Worm (Caenorhabditis elegans): Measurements from ENCODE around the gene K11D9.3.

Gene K11D9.3

DNA sequence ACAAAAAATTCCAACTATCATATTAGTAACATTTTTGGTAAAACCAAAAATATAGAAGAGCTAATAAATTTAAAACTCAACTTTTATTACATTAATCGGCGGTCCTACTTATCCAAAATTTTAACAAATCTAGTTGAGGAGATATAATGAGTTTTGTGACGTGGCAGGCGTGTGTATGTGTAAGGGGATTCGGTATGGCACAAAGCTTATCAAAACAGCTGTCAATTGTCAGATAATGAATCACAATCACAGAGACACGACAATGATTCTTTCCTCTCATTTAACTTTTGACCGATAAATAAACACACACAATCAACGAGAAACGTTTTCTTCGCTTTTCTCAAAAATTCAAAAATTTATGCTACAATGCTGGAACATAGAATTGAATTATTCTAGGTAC, at the start of gene K11D9.3:
Gene K11D9.3 (minus strand): TSS at position 181 of the 400 bp plus-strand sequence.
- TF ChIP-seq nhr-2 (tag; optimal IDR thresholded peaks at IDR 0.05) (no peak), unc-62 (GFP tag; optimal IDR thresholded peaks at IDR 0.05) (peak; percentile 60), hlh-1 (tag; optimal IDR thresholded peaks at IDR 0.05) (peak; percentile 25)

DNA sequence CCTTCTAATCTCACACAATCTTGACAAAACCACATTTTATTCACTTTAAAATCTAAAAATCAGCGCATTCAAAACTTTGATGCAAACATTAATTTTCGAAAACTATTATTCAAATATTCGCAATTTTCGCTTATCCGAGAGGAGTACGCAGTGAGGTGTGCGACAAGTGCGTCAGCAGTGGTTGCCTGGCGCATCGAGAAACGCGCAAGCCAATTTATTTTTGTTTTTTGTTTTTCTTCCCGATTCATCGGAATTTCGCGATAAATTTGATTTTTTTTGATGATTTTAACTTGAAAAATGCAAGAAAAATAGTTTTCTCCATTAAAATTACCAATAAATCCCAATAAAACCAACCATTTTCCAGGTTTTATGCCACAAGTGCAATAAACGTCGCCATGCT, 46.8 kb upstream of the K11D9.3 start, which contains the start of the genes fbxb-85 and hex-3:
Gene fbxb-85 (minus strand): TSS at position 106 of the 400 bp plus-strand sequence.
Gene hex-3 (plus strand): TSS at position 365 of the 400 bp plus-strand sequence.
- TF ChIP-seq cnd-1 (tag; optimal IDR thresholded peaks at IDR 0.05) (peak; percentile 74), hlh-1 (tag; optimal IDR thresholded peaks at IDR 0.05) (peak; percentile 19), tbx-8 (GFP tag; optimal IDR thresholded peaks at IDR 0.05) (peak; percentile 44), nhr-2 (tag; optimal IDR thresholded peaks at IDR 0.05) (peak; percentile 17), ztf-11 (tag; optimal IDR thresholded peaks at IDR 0.05) (peak; percentile 45), flh-1 (GFP tag; optimal IDR thresholded peaks at IDR 0.05) (peak; percentile 47), ces-1 (GFP tag; optimal IDR thresholded peaks at IDR 0.05) (peak; percentile 90), mab-5 (tag; optimal IDR thresholded peaks at IDR 0.05) (no peak), unc-39 (tag; optimal IDR thresholded peaks at IDR 0.05) (no peak), pha-4 (tag; optimal IDR thresholded peaks at IDR 0.05) (peak; percentile 88), M03D4.4 (tag; optimal IDR thresholded peaks at IDR 0.05) (peak; percentile 87), ceh-39 (tag; optimal IDR thresholded peaks at IDR 0.05) (peak; percentile 57), unc-62 (GFP tag; optimal IDR thresholded peaks at IDR 0.05) (peak; percentile 2), ham-2 (GFP tag; optimal IDR thresholded peaks at IDR 0.05) (peak; percentile 51), drap-1 (GFP tag; optimal IDR thresholded peaks at IDR 0.05) (peak; percentile 78), sptf-1 (tag; optimal IDR thresholded peaks at IDR 0.05) (peak; percentile 92), ceh-83 (GFP tag; optimal IDR thresholded peaks at IDR 0.05) (no peak), lin-13 (tag; optimal IDR thresholded peaks at IDR 0.05) (peak; percentile 80), nhr-28 (tag; optimal IDR thresholded peaks at IDR 0.05) (no peak), mls-2 (tag; optimal IDR thresholded peaks at IDR 0.05) (peak; percentile 85), nhr-76 (tag; optimal IDR thresholded peaks at IDR 0.05) (no peak), nhr-237 (tag; optimal IDR thresholded peaks at IDR 0.05) (peak; percentile 83), ceh-43 (GFP tag; optimal IDR thresholded peaks at IDR 0.05) (peak; percentile 69), bed-3 (GFP tag; optimal IDR thresholded peaks at IDR 0.05) (peak; percentile 46), mep-1 (tag; optimal IDR thresholded peaks at IDR 0.05) (peak; percentile 97), unc-120 (tag; optimal IDR thresholded peaks at IDR 0.05; ENCODE audit: poor library complexity, severe bottlenecking) (peak; percentile 59), lsy-2 (tag; optimal IDR thresholded peaks at IDR 0.05) (peak; percentile 83), lin-32 (GFP tag; optimal IDR thresholded peaks at IDR 0.05) (peak; percentile 64), blmp-1 (tag; optimal IDR thresholded peaks at IDR 0.05) (peak; percentile 31), nhr-12 (tag; optimal IDR thresholded peaks at IDR 0.05) (no peak), elt-1 (tag; optimal IDR thresholded peaks at IDR 0.05; ENCODE audit: borderline replicate concordance, insufficient read depth) (peak; percentile 1), sem-2 (GFP tag; optimal IDR thresholded peaks at IDR 0.05) (peak; percentile 60), snpc-4 (tag; optimal IDR thresholded peaks at IDR 0.05) (no peak), zip-8 (tag; optimal IDR thresholded peaks at IDR 0.05) (no peak), elt-3 (tag; optimal IDR thresholded peaks at IDR 0.05) (peak; percentile 2)

DNA sequence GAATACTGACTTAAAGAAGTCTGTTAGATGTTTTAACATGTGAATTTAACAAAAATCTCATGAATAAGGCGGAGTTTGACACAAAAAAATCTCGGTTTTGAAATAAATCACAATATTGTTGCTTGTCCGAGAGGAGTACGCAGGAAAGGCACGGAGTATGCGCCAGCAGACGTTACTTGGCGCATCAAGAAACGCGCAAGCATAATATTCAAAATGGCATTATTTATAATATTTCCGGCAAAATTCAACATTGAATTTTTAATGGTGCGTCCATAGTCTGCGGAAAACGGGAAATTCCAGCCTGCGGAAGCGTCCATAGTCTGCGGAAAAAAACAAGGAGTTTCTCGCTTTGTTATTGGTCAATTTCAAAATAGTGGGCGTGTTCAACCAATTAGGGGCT, 42.9 kb upstream of the K11D9.3 start, which contains the start of gene pde-12:
Gene pde-12 (minus strand): TSS at position 148 of the 400 bp plus-strand sequence.
- TF ChIP-seq pha-4 (tag; optimal IDR thresholded peaks at IDR 0.05) (peak; percentile 52), lsy-2 (tag; optimal IDR thresholded peaks at IDR 0.05) (peak; percentile 54), lin-13 (tag; optimal IDR thresholded peaks at IDR 0.05) (peak; percentile 80), mep-1 (tag; optimal IDR thresholded peaks at IDR 0.05) (peak; percentile 47), sptf-1 (tag; optimal IDR thresholded peaks at IDR 0.05) (peak; percentile 40), ces-1 (GFP tag; optimal IDR thresholded peaks at IDR 0.05) (peak; percentile 56), nhr-237 (tag; optimal IDR thresholded peaks at IDR 0.05) (peak; percentile 8), nhr-2 (tag; optimal IDR thresholded peaks at IDR 0.05) (no peak), nhr-28 (tag; optimal IDR thresholded peaks at IDR 0.05) (no peak)

DNA sequence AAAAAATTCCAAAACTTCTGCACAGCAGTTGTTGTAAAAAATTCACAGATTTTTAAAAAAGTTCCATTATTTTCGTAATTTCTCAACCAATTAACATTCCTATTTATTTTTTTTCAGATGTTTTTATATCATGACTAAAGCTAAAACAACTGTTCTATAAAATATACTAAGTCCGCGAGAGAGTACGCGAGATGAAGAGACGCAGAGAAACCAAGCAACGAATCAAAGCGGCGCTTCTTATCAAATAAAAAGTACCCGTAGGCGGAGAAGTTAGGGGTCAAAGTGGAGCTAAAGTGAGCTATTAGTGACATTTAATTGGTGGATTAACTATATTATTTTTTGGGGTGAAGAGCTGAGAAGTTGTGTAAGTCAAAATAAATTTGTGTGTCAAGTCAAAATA, 30.6 kb upstream of the K11D9.3 start, which contains the start of gene sbsp-1:
Gene sbsp-1 (plus strand): TSS at position 301 of the 400 bp plus-strand sequence.
- TF ChIP-seq sem-2 (GFP tag; optimal IDR thresholded peaks at IDR 0.05) (no peak), ceh-39 (tag; optimal IDR thresholded peaks at IDR 0.05) (no peak), blmp-1 (tag; optimal IDR thresholded peaks at IDR 0.05) (no peak), hlh-1 (tag; optimal IDR thresholded peaks at IDR 0.05) (no peak), cnd-1 (tag; optimal IDR thresholded peaks at IDR 0.05) (no peak), nhr-76 (tag; optimal IDR thresholded peaks at IDR 0.05) (no peak), M03D4.4 (tag; optimal IDR thresholded peaks at IDR 0.05) (no peak), ztf-11 (tag; optimal IDR thresholded peaks at IDR 0.05) (no peak), elt-1 (tag; optimal IDR thresholded peaks at IDR 0.05; ENCODE audit: borderline replicate concordance, insufficient read depth) (no peak), flh-1 (GFP tag; optimal IDR thresholded peaks at IDR 0.05) (no peak), ces-1 (GFP tag; optimal IDR thresholded peaks at IDR 0.05) (no peak), elt-3 (tag; optimal IDR thresholded peaks at IDR 0.05) (no peak)

All from whole organism, mixed stage, embryonic.